Fruit fly (Drosophila melanogaster): Measurements from ENCODE around the gene CenB1A.

dm6 chr3R:23126241-23127022 lies 8.2 kb downstream of the CenB1A start, which contains the start of gene CG31365:
- no peak for TF ChIP-seq CTCF (optimal IDR thresholded peaks at IDR 0.05)
- no peak for TF ChIP-seq CG8478 (optimal IDR thresholded peaks at IDR 0.05)
